Worm (Caenorhabditis elegans) whole organism, late embryonic: ENCODE measurements around the gene fbxa-183.
"Not testable (repeated sequence)": the region's sequence is repeated elsewhere in the genome, so short reads cannot be mapped to it uniquely, and the experiment has no call there.

Experiments used
- C08G9.2 ChIP-seq: sonication (generic microtip); optimal IDR thresholded peaks from 2 replicates; lab custom pipeline; 2016; ENCODE audit warnings: mild to moderate bottlenecking, missing genetic modification characterization, moderate library complexity, missing compliant biosample characterization
- C38D4.7 ChIP-seq: fragments of 200-800 bp; sonication (Bioruptor generic); optimal IDR thresholded peaks from 2 replicates; lab custom pipeline; 2018; ENCODE audit warnings: mild to moderate bottlenecking, missing genetic modification characterization, moderate library complexity, missing compliant biosample characterization
- K02D7.2 ChIP-seq: sonication (generic microtip); optimal IDR thresholded peaks from 2 replicates; lab custom pipeline; 2017; ENCODE audit warnings: mild to moderate bottlenecking, missing genetic modification characterization, missing compliant biosample characterization
- K09A11.1 ChIP-seq: sonication (generic microtip); optimal IDR thresholded peaks from 2 replicates; lab custom pipeline; 2017; ENCODE audit warnings: antibody characterized with exemption, mild to moderate bottlenecking, missing genetic modification characterization, missing compliant biosample characterization; ENCODE audit not compliant: insufficient read depth
- ceh-14 ChIP-seq: sonication (generic microtip); optimal IDR thresholded peaks from 2 replicates; lab custom pipeline; 2016; ENCODE audit warnings: missing genotype, missing genetic modification characterization, missing compliant biosample characterization
- ceh-2 ChIP-seq: sonication (generic microtip); optimal IDR thresholded peaks from 2 replicates; lab custom pipeline; 2016; ENCODE audit warnings: missing genotype, missing genetic modification characterization, missing compliant biosample characterization
- ceh-22 ChIP-seq: sonication (generic microtip); optimal IDR thresholded peaks from 2 replicates; lab custom pipeline; 2017; ENCODE audit warnings: missing biosample characterization, missing genetic modification characterization
- ceh-24 ChIP-seq: sonication (generic microtip); optimal IDR thresholded peaks from 2 replicates; lab custom pipeline; 2016; ENCODE audit warnings: mild to moderate bottlenecking, missing genetic modification characterization, missing compliant biosample characterization
- ceh-31 ChIP-seq: sonication (generic microtip); optimal IDR thresholded peaks from 2 replicates; lab custom pipeline; 2016; ENCODE audit warnings: missing genetic modification characterization, missing compliant biosample characterization
- ceh-45 ChIP-seq: fragments of 200-800 bp; sonication (Bioruptor generic); IDR thresholded peaks from 2 replicates; pipeline ENCODE4 v1.3.6; 2022; ENCODE audit warnings: missing genetic modification reagents, missing genetic modification characterization, missing compliant biosample characterization
- ceh-48 ChIP-seq: sonication (generic microtip); optimal IDR thresholded peaks from 2 replicates; lab custom pipeline; 2016; ENCODE audit warnings: missing genetic modification characterization, inconsistent platforms, missing compliant biosample characterization
- ceh-6 ChIP-seq: fragments of 200-800 bp; sonication (Bioruptor generic); optimal IDR thresholded peaks from 2 replicates; lab custom pipeline; 2018; ENCODE audit warnings: mild to moderate bottlenecking, missing genetic modification characterization, missing compliant biosample characterization
- che-1 ChIP-seq: sonication (generic microtip); optimal IDR thresholded peaks from 2 replicates; lab custom pipeline; 2016; ENCODE audit warnings: mild to moderate bottlenecking, missing genetic modification characterization, missing compliant biosample characterization
- elt-4 ChIP-seq: sonication (generic microtip); optimal IDR thresholded peaks from 2 replicates; lab custom pipeline; 2016; ENCODE audit warnings: missing genetic modification characterization, missing compliant biosample characterization
- ets-4 ChIP-seq: sonication (generic microtip); optimal IDR thresholded peaks from 2 replicates; lab custom pipeline; 2016; ENCODE audit warnings: missing genetic modification characterization, missing compliant biosample characterization
- eyg-1 ChIP-seq: sonication (generic microtip); optimal IDR thresholded peaks from 2 replicates; lab custom pipeline; 2016; ENCODE audit warnings: missing genotype, missing genetic modification characterization, missing compliant biosample characterization
- hlh-13 ChIP-seq: fragments of 200-800 bp; sonication (Bioruptor generic); optimal IDR thresholded peaks from 2 replicates; lab custom pipeline; 2018; ENCODE audit warnings: mild to moderate bottlenecking, missing genetic modification characterization, missing compliant biosample characterization
- lim-6 ChIP-seq: sonication (generic microtip); optimal IDR thresholded peaks from 2 replicates; lab custom pipeline; 2016; ENCODE audit warnings: missing genetic modification characterization, missing compliant biosample characterization
- madf-2 ChIP-seq: sonication (generic microtip); optimal IDR thresholded peaks from 2 replicates; lab custom pipeline; 2017; ENCODE audit warnings: missing genetic modification characterization, missing compliant biosample characterization
- nfya-1 ChIP-seq: sonication (generic microtip); optimal IDR thresholded peaks from 2 replicates; lab custom pipeline; 2017; ENCODE audit warnings: missing genetic modification characterization, mild to moderate bottlenecking, missing compliant biosample characterization, antibody characterized with exemption, moderate library complexity
- odd-2 ChIP-seq: sonication (generic microtip); optimal IDR thresholded peaks from 2 replicates; lab custom pipeline; 2017; ENCODE audit warnings: antibody characterized with exemption, mild to moderate bottlenecking, missing genetic modification characterization, missing compliant biosample characterization
- rnt-1 ChIP-seq: sonication (generic microtip); optimal IDR thresholded peaks from 2 replicates; lab custom pipeline; 2016; ENCODE audit warnings: missing genetic modification characterization, missing compliant biosample characterization
- sox-2 ChIP-seq: fragments of 200-800 bp; sonication (Bioruptor generic); IDR thresholded peaks from 2 replicates; pipeline ENCODE4 v1.3.6; 2022; ENCODE audit warnings: missing genetic modification reagents, missing genetic modification characterization, missing compliant biosample characterization
- syd-9 ChIP-seq: sonication (generic microtip); optimal IDR thresholded peaks from 2 replicates; lab custom pipeline; 2016; ENCODE audit warnings: mild to moderate bottlenecking, missing genetic modification characterization, moderate library complexity, missing compliant biosample characterization
- tbx-2 ChIP-seq: sonication (generic microtip); optimal IDR thresholded peaks from 2 replicates; lab custom pipeline; 2016; ENCODE audit warnings: missing genetic modification characterization, missing compliant biosample characterization
- ttx-3 ChIP-seq: sonication (generic microtip); optimal IDR thresholded peaks from 2 replicates; lab custom pipeline; 2016; ENCODE audit warnings: missing genetic modification reagents, missing genetic modification characterization, missing compliant biosample characterization
- unc-3 ChIP-seq, 2 experiments: fragments of 200-800 bp in 1 of 2; sonication (Bioruptor generic) in 1 of 2; sonication (generic microtip) in 1 of 2; conservative IDR thresholded peaks in 1 of 2; optimal IDR thresholded peaks in 1 of 2; 2 replicates each; pipeline versions ENCODE4 v1.3.6 to Lab custom; 2016 to 2022; ENCODE audit warnings: missing compliant biosample characterization in 2 of 2, missing genetic modification characterization in 2 of 2, missing genetic modification reagents in 1 of 2
- unc-42 ChIP-seq: sonication (generic microtip); optimal IDR thresholded peaks from 2 replicates; lab custom pipeline; 2016; ENCODE audit warnings: missing genotype, missing genetic modification characterization, missing compliant biosample characterization
- unc-55 ChIP-seq: sonication (generic microtip); optimal IDR thresholded peaks from 2 replicates; lab custom pipeline; 2017; ENCODE audit warnings: missing biosample characterization, missing genetic modification reagents, missing genetic modification characterization
- zip-5 ChIP-seq: sonication (generic microtip); optimal IDR thresholded peaks from 2 replicates; lab custom pipeline; 2016; ENCODE audit warnings: missing genetic modification characterization, missing compliant biosample characterization
- ztf-16 ChIP-seq: sonication (generic microtip); optimal IDR thresholded peaks from 2 replicates; lab custom pipeline; 2017; ENCODE audit warnings: missing genetic modification characterization, missing compliant biosample characterization

The fbxa-183 gene

ce11 chrV:5779984-5780383, 2.6 kb downstream of the fbxa-183 start:
- TF ChIP-seq odd-2 (tag; lab: Kevin White, UChicago) (no peak), unc-55 (GFP tag; lab: Kevin White, UChicago) (peak; percentile 21)

ce11 chrV:5776941-5777340, 5.6 kb downstream of the fbxa-183 start, which contains the start of gene F44E7.4:
TSS of gene F44E7.4 (minus strand) at chrV:5776953.
- peak; percentile 50 for TF ChIP-seq ceh-31 (tag; lab: Kevin White, UChicago)
- TF ChIP-seq sox-2 (GFP tag; lab: Robert Waterston, UW), result peak; percentile 78
- peak; percentile 4 for TF ChIP-seq tbx-2 (tag; lab: Kevin White, UChicago)
- TF ChIP-seq ceh-45, result peak; percentile 87
- TF ChIP-seq unc-42 (tag; lab: Kevin White, UChicago), result peak; percentile 28
- peak; percentile 72; the same call in 1 of the 2 replicates for TF ChIP-seq unc-3 (GFP tag; conservative IDR thresholded peaks at IDR 0.05; lab: Robert Waterston, UW)
- TF ChIP-seq unc-3 (tag; optimal IDR thresholded peaks at IDR 0.05; lab: Kevin White, UChicago), result not testable (repeated sequence)
- TF ChIP-seq ceh-14 (tag; lab: Kevin White, UChicago), result peak; percentile 4
- peak; percentile 28 for TF ChIP-seq nfya-1 (tag; lab: Kevin White, UChicago)
- TF ChIP-seq rnt-1, result peak; percentile 45

ce11 chrV:5774137-5774536, 8.4 kb downstream of the fbxa-183 start:
- TF ChIP-seq syd-9 (tag; lab: Kevin White, UChicago), result no peak
- no peak for TF ChIP-seq ceh-48 (tag; lab: Kevin White, UChicago)
- no peak for TF ChIP-seq eyg-1 (tag; lab: Kevin White, UChicago)
- TF ChIP-seq elt-4 (tag; lab: Kevin White, UChicago), result no peak
- no peak for TF ChIP-seq rnt-1
- TF ChIP-seq K02D7.2, result no peak
- no peak for TF ChIP-seq C38D4.7 (GFP tag; lab: Kevin White, UChicago)
- TF ChIP-seq sox-2 (GFP tag; lab: Robert Waterston, UW), result no peak
- no peak for TF ChIP-seq ceh-24 (tag; lab: Kevin White, UChicago)
- no peak for TF ChIP-seq che-1
- TF ChIP-seq ceh-22 (tag; lab: Kevin White, UChicago), result no peak
- TF ChIP-seq, all 69 proteins: peak for 0

- TF ChIP-seq K02D7.2, result no peak
- TF ChIP-seq madf-2 (tag; lab: Kevin White, UChicago), result no peak
- no peak for TF ChIP-seq unc-3 (GFP tag; conservative IDR thresholded peaks at IDR 0.05; lab: Robert Waterston, UW)
- TF ChIP-seq unc-3 (tag; optimal IDR thresholded peaks at IDR 0.05; lab: Kevin White, UChicago), result no peak
- no peak for TF ChIP-seq tbx-2 (tag; lab: Kevin White, UChicago)
- no peak for TF ChIP-seq C38D4.7 (GFP tag; lab: Kevin White, UChicago)
- TF ChIP-seq ets-4 (tag; lab: Kevin White, UChicago), result no peak
- no peak for TF ChIP-seq lim-6
- TF ChIP-seq C08G9.2, result no peak
- TF ChIP-seq ttx-3 (tag; lab: Kevin White, UChicago), result no peak
- no peak for TF ChIP-seq ceh-6 (GFP tag; lab: Kevin White, UChicago)
- no peak for TF ChIP-seq zip-5 (tag; lab: Kevin White, UChicago)
- no peak for TF ChIP-seq ceh-14 (tag; lab: Kevin White, UChicago)
- no peak for TF ChIP-seq ztf-16 (tag; lab: Kevin White, UChicago)
- no peak for TF ChIP-seq ceh-2
- TF ChIP-seq hlh-13, result no peak
Measured at ce11 chrV:5772503-5772902, 10.1 kb downstream of the fbxa-183 start.

ce11 chrV:5771627-5772026, 11.0 kb downstream of the fbxa-183 start, which contains the start of gene F44E7.3:
TSS of gene F44E7.3 (plus strand) at chrV:5771945.
- no peak for TF ChIP-seq K09A11.1 (tag; lab: Kevin White, UChicago)
- TF ChIP-seq ceh-31 (tag; lab: Kevin White, UChicago), result no peak
- TF ChIP-seq, all 69 proteins: peak for 0
